Fruit fly (Drosophila melanogaster) whole organism, pupa: ENCODE measurements around the gene CG10140.

Source experiments
- CG14655 ChIP-seq: fragments of 200-800 bp; sonication (Bioruptor generic); optimal IDR thresholded peaks from 3 replicates; lab custom pipeline; 2017; ENCODE audit warnings: mild to moderate bottlenecking, missing biosample characterization, missing genetic modification reagents, missing genetic modification characterization
- CG17806 ChIP-seq: fragments of 200-800 bp; sonication (Bioruptor generic); optimal IDR thresholded peaks from 2 replicates; lab custom pipeline; 2018; ENCODE audit warnings: missing biosample characterization, mild to moderate bottlenecking, missing genetic modification characterization, moderate library complexity
- CG34367 ChIP-seq: fragments of 200-800 bp; sonication (Bioruptor generic); optimal IDR thresholded peaks from 2 replicates; lab custom pipeline; 2018; ENCODE audit warnings: missing biosample characterization, mild to moderate bottlenecking, missing genetic modification characterization
- CG4496 ChIP-seq: fragments of 200-800 bp; sonication (Bioruptor generic); IDR thresholded peaks from 3 replicates; pipeline ENCODE4 v1.3.6; 2022; ENCODE audit warnings: missing biosample characterization, missing genetic modification characterization
- CG8301 ChIP-seq: fragments of 200-800 bp; sonication (Bioruptor generic); optimal IDR thresholded peaks from 2 replicates; lab custom pipeline; 2018; ENCODE audit warnings: missing biosample characterization, mild to moderate bottlenecking, missing genetic modification characterization
- CG9948 ChIP-seq: fragments of 200-800 bp; sonication (Bioruptor generic); optimal IDR thresholded peaks from 2 replicates; lab custom pipeline; 2018; ENCODE audit warnings: missing biosample characterization, mild to moderate bottlenecking, missing genetic modification characterization, moderate library complexity
- D1 ChIP-seq: fragments of 200-800 bp; sonication (Bioruptor generic); optimal IDR thresholded peaks from 2 replicates; lab custom pipeline; 2018; ENCODE audit warnings: missing biosample characterization, mild to moderate bottlenecking, missing genetic modification characterization, moderate library complexity
- EcR ChIP-seq: fragments of 200-800 bp; sonication (Bioruptor generic); optimal IDR thresholded peaks from 3 replicates; lab custom pipeline; 2019; ENCODE audit warnings: missing biosample characterization, missing genetic modification characterization, mild to moderate bottlenecking, moderate library complexity, missing genetic modification reagents
- Pif1B ChIP-seq: fragments of 200-800 bp; sonication (Bioruptor generic); optimal IDR thresholded peaks from 3 replicates; lab custom pipeline; 2016; ENCODE audit warnings: missing biosample characterization, missing genetic modification characterization

DNA sequence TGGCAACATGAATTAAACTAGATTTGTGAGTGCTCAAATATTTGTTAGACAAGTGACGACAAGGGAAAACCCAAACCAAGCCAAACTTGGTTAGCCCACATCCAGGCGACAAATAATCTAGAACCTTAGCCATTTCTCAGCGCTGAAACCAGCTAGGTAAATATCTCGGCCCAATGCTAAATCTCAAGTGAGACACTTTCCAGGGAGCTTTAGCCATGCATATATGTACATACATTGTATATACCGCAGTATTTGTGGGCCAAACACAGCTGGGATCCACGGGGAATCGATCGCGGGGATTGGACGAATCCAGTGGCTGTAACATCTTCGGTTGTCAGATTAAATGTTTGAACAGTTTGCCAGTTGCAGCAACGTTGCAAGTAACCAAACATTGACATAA is 42.6 kb downstream of the CG10140 start:
- TF ChIP-seq CG9948 (no peak), CG4496 (no peak), Pif1B (GFP tag; lab: Kevin White, UChicago) (no peak), CG8301 (tag; lab: Kevin White, UChicago) (no peak), CG17806 (no peak), CG14655 (GFP tag; lab: Kevin White, UChicago) (no peak), EcR (GFP tag; lab: Kevin White, UChicago) (no peak), CG34367 (tag; lab: Kevin White, UChicago) (no peak), D1 (tag; lab: Kevin White, UChicago) (no peak)
